Worm (Caenorhabditis elegans): ENCODE measurements around the gene B0302.2.

- TF ChIP-seq ama-1 (optimal IDR thresholded peaks at IDR 0.05) (no peak), ama-1 (GFP tag; optimal IDR thresholded peaks at IDR 0.05) (no peak), hmg-20 (GFP tag; IDR thresholded peaks at IDR 0.05) (no peak), sdz-38 (tag; optimal IDR thresholded peaks at IDR 0.05) (no peak), ztf-25 (GFP tag; IDR thresholded peaks at IDR 0.05) (no peak), nhr-90 (tag; optimal IDR thresholded peaks at IDR 0.05) (no peak), unc-62 (GFP tag; optimal IDR thresholded peaks at IDR 0.05) (no peak), nhr-120 (GFP tag; IDR thresholded peaks at IDR 0.05) (no peak), F22D6.2 (tag; optimal IDR thresholded peaks at IDR 0.05) (no peak)
Measured at ce11 chrX:17157868-17158267, 20.5 kb upstream of the B0302.2 start, which contains the start of gene npr-21.
